Fruit fly (Drosophila melanogaster) whole organism, adult: ENCODE data around the gene CG32199.

ENCODE experiments used
- CG11617 ChIP-seq: fragments of 200-800 bp; sonication (Bioruptor generic); optimal IDR thresholded peaks from 2 replicates; lab custom pipeline; 2017; ENCODE audit warnings: mild to moderate bottlenecking, missing biosample characterization, missing genetic modification reagents, missing genetic modification characterization
- CG12768 ChIP-seq: fragments of 200-800 bp; sonication (Bioruptor generic); optimal IDR thresholded peaks from 2 replicates; lab custom pipeline; 2017; ENCODE audit warnings: missing biosample characterization, missing genetic modification characterization, mild to moderate bottlenecking, moderate library complexity, missing genetic modification reagents
- CG14711 ChIP-seq: fragments of 200-800 bp; sonication (Bioruptor generic); optimal IDR thresholded peaks from 2 replicates; lab custom pipeline; 2018; ENCODE audit warnings: missing biosample characterization, mild to moderate bottlenecking, missing genetic modification characterization, moderate library complexity
- CG33017 ChIP-seq: fragments of 200-800 bp; sonication (Bioruptor generic); optimal IDR thresholded peaks from 2 replicates; lab custom pipeline; 2018; ENCODE audit warnings: missing biosample characterization, mild to moderate bottlenecking, missing genetic modification characterization, moderate library complexity
- CG5204 ChIP-seq: fragments of 200-800 bp; sonication (Bioruptor generic); optimal IDR thresholded peaks from 2 replicates; lab custom pipeline; 2016; ENCODE audit warnings: missing biosample characterization, missing genetic modification characterization
- CG7045 ChIP-seq: fragments of 200-800 bp; sonication (Bioruptor generic); optimal IDR thresholded peaks from 2 replicates; lab custom pipeline; 2017; ENCODE audit warnings: missing biosample characterization, mild to moderate bottlenecking, missing genetic modification characterization
- CG7101 ChIP-seq: fragments of 200-800 bp; sonication (Bioruptor generic); optimal IDR thresholded peaks from 2 replicates; lab custom pipeline; 2018; ENCODE audit warnings: missing biosample characterization, mild to moderate bottlenecking, missing genetic modification characterization, moderate library complexity
- Clk ChIP-seq: fragments of 200-800 bp; sonication (Bioruptor generic); optimal IDR thresholded peaks from 2 replicates; lab custom pipeline; 2017; ENCODE audit warnings: missing biosample characterization, missing genetic modification characterization
- Crg-1 ChIP-seq: fragments of 200-800 bp; sonication (Bioruptor generic); optimal IDR thresholded peaks from 2 replicates; lab custom pipeline; 2016; ENCODE audit warnings: missing biosample characterization, missing genetic modification characterization
- Hr96 ChIP-seq: fragments of 200-800 bp; sonication (Bioruptor generic); optimal IDR thresholded peaks from 2 replicates; lab custom pipeline; 2016; ENCODE audit warnings: missing biosample characterization, missing genetic modification characterization
- bab1 ChIP-seq: fragments of 200-800 bp; sonication (Bioruptor generic); optimal IDR thresholded peaks from 3 replicates; lab custom pipeline; 2019; ENCODE audit warnings: missing biosample characterization, mild to moderate bottlenecking, missing genetic modification characterization, moderate library complexity
- cic ChIP-seq: fragments of 200-800 bp; sonication (Bioruptor generic); optimal IDR thresholded peaks from 2 replicates; lab custom pipeline; 2017; ENCODE audit warnings: missing biosample characterization, mild to moderate bottlenecking, missing genetic modification characterization, moderate library complexity
- cnc ChIP-seq, 2 experiments: fragments of >200 bp; optimal IDR thresholded peaks; 2 replicates each; lab custom pipeline; 2017
- kay ChIP-seq: fragments of 200-800 bp; sonication (Bioruptor generic); peaks from one replicate; lab custom pipeline; 2016; ENCODE audit warnings: missing biosample characterization, missing genetic modification characterization, borderline replicate concordance
- ovo ChIP-seq: fragments of 200-800 bp; sonication (Bioruptor generic); optimal IDR thresholded peaks from 2 replicates; lab custom pipeline; 2016; ENCODE audit warnings: missing biosample characterization, missing genetic modification characterization
- pad ChIP-seq: fragments of 200-800 bp; sonication (Bioruptor generic); optimal IDR thresholded peaks from 3 replicates; lab custom pipeline; 2017; ENCODE audit warnings: missing biosample characterization, missing genetic modification characterization, mild to moderate bottlenecking, moderate library complexity, missing genetic modification reagents
- tj ChIP-seq: fragments of 200-800 bp; sonication (Bioruptor generic); optimal IDR thresholded peaks from 3 replicates; lab custom pipeline; 2017; ENCODE audit warnings: missing biosample characterization, mild to moderate bottlenecking, missing genetic modification characterization, moderate library complexity
- toe ChIP-seq: fragments of 200-800 bp; sonication (Bioruptor generic); optimal IDR thresholded peaks from 2 replicates; lab custom pipeline; 2016; ENCODE audit warnings: missing biosample characterization, missing genetic modification characterization

Gene CG32199

dm6 chr3L:18626451-18627079 is 14.9 kb downstream of the CG32199 start:
- TF ChIP-seq CG12768 (no peak), tj (GFP tag; lab: Kevin White, UChicago) (peak; percentile 21), ovo (GFP tag; lab: Kevin White, UChicago) (no peak)

dm6 chr3L:18627657-18628455 is 16.2 kb downstream of the CG32199 start:
- TF ChIP-seq CG7101 (tag; lab: Kevin White, UChicago) (no peak), kay (GFP tag; lab: Kevin White, UChicago) (peak; percentile 11)

dm6 chr3L:18628458-18628857 is 16.8 kb downstream of the CG32199 start:
- no peak for TF ChIP-seq kay (GFP tag; lab: Kevin White, UChicago)
- no peak for TF ChIP-seq Crg-1 (GFP tag; lab: Kevin White, UChicago)
- TF ChIP-seq bab1 (GFP tag; lab: Kevin White, UChicago) = no peak
- peak; percentile 31 for TF ChIP-seq tj (GFP tag; lab: Kevin White, UChicago)
- no peak for TF ChIP-seq cnc (optimal IDR thresholded peaks at IDR 0.05; lab: Kevin White, UChicago)
- TF ChIP-seq Hr96 (GFP tag; lab: Kevin White, UChicago) = no peak
- TF ChIP-seq CG33017 = no peak

dm6 chr3L:18629874-18630273 is 18.2 kb downstream of the CG32199 start:
- TF ChIP-seq CG33017 (no peak), Clk (GFP tag; lab: Kevin White, UChicago) (no peak), Crg-1 (GFP tag; lab: Kevin White, UChicago) (no peak), CG12768 (no peak), toe (GFP tag; lab: Kevin White, UChicago) (no peak), kay (GFP tag; lab: Kevin White, UChicago) (no peak), CG7045 (GFP tag; lab: Kevin White, UChicago) (no peak), CG11617 (no peak)

dm6 chr3L:18632187-18632635 is 20.5 kb downstream of the CG32199 start:
- TF ChIP-seq cic (GFP tag; lab: Kevin White, UChicago) (no peak), CG12768 (no peak), Hr96 (GFP tag; lab: Kevin White, UChicago) (no peak), Clk (GFP tag; lab: Kevin White, UChicago) (no peak), CG5204 (GFP tag; lab: Kevin White, UChicago) (no peak), bab1 (GFP tag; lab: Kevin White, UChicago) (no peak)

- no peak for TF ChIP-seq Crg-1 (GFP tag; lab: Kevin White, UChicago)
- no peak for TF ChIP-seq CG12768
- no peak for TF ChIP-seq cic (GFP tag; lab: Kevin White, UChicago)
- TF ChIP-seq CG33017 = no peak
- TF ChIP-seq toe (GFP tag; lab: Kevin White, UChicago) = no peak
- TF ChIP-seq CG14711 (tag; lab: Kevin White, UChicago) = no peak
- TF ChIP-seq ovo (GFP tag; lab: Kevin White, UChicago) = peak; percentile 13
- no peak for TF ChIP-seq CG7101 (tag; lab: Kevin White, UChicago)
Measured at dm6 chr3L:18633084-18633483, 21.4 kb downstream of the CG32199 start.

- peak; percentile 6 for TF ChIP-seq CG7101 (tag; lab: Kevin White, UChicago)
- peak; percentile 16 for TF ChIP-seq kay (GFP tag; lab: Kevin White, UChicago)
- no peak for TF ChIP-seq CG33017
- TF ChIP-seq tj (GFP tag; lab: Kevin White, UChicago) = peak; percentile 87
- peak; percentile 26 for TF ChIP-seq bab1 (GFP tag; lab: Kevin White, UChicago)
Measured at dm6 chr3L:18634792-18635471, 23.2 kb downstream of the CG32199 start.

dm6 chr3L:18636782-18637181 is 25.1 kb downstream of the CG32199 start:
- TF ChIP-seq pad (GFP tag; lab: Kevin White, UChicago) (no peak), kay (GFP tag; lab: Kevin White, UChicago) (no peak), bab1 (GFP tag; lab: Kevin White, UChicago) (no peak)
